Fruit fly (Drosophila melanogaster) whole organism, embryonic: ENCODE data around the gene CG1628.
A peak's percentile ranks its signal among the peaks of the same experiment; 100 is the strongest.

ENCODE experiments used
- Asciz ChIP-seq: fragments of 200-800 bp; sonication (Bioruptor generic); optimal IDR thresholded peaks from 2 replicates; lab custom pipeline; 2017; ENCODE audit warnings: missing biosample characterization, mild to moderate bottlenecking, missing genetic modification characterization, missing genetic modification reagents
- Atf-2 ChIP-seq: fragments of 200-800 bp; sonication (Bioruptor generic); optimal IDR thresholded peaks from 2 replicates; lab custom pipeline; 2016; ENCODE audit warnings: missing biosample characterization, missing genetic modification characterization
- Atf6 ChIP-seq: fragments of 200-800 bp; sonication (Bioruptor generic); IDR thresholded peaks from 2 replicates; pipeline ENCODE4 v1.3.6; 2022; ENCODE audit warnings: missing biosample characterization, missing genetic modification characterization
- CG10366 ChIP-seq: fragments of 200-800 bp; sonication (Bioruptor generic); IDR thresholded peaks from 2 replicates; pipeline ENCODE4 v1.3.6; 2022; ENCODE audit warnings: missing biosample characterization, missing genetic modification characterization
- CG10565 ChIP-seq: fragments of 200-800 bp; sonication (Bioruptor generic); optimal IDR thresholded peaks from 3 replicates; lab custom pipeline; 2016; ENCODE audit warnings: missing biosample characterization, mild to moderate bottlenecking, missing genetic modification characterization
- CG10959 ChIP-seq: fragments of 200-800 bp; sonication (Bioruptor generic); IDR thresholded peaks from 2 replicates; pipeline ENCODE4 v1.3.6; 2022; ENCODE audit warnings: missing biosample characterization, missing genetic modification characterization
- CG12104 ChIP-seq: fragments of 200-800 bp; sonication (Bioruptor generic); optimal IDR thresholded peaks from 3 replicates; lab custom pipeline; 2016; ENCODE audit warnings: missing biosample characterization, missing genetic modification characterization
- CG13775 ChIP-seq: fragments of 200-800 bp; sonication (Bioruptor generic); optimal IDR thresholded peaks from 3 replicates; lab custom pipeline; 2017; ENCODE audit warnings: missing biosample characterization, mild to moderate bottlenecking, missing genetic modification characterization
- CG13894 ChIP-seq: fragments of 200-800 bp; sonication (Bioruptor generic); optimal IDR thresholded peaks from 3 replicates; lab custom pipeline; 2018; ENCODE audit warnings: missing biosample characterization, mild to moderate bottlenecking, missing genetic modification characterization, moderate library complexity
- CG16813 ChIP-seq: fragments of 200-800 bp; sonication (Bioruptor generic); IDR thresholded peaks from 3 replicates; pipeline ENCODE4 v1.3.6; 2022; ENCODE audit warnings: missing biosample characterization, missing genetic modification characterization; ENCODE audit not compliant: partially characterized antibody
- CG17829 ChIP-seq: fragments of 200-800 bp; optimal IDR thresholded peaks from 2 replicates; lab custom pipeline; 2019; ENCODE audit warnings: missing biosample characterization, mild to moderate bottlenecking, missing genetic modification characterization, moderate library complexity
- CG2889 ChIP-seq: fragments of 200-800 bp; sonication (Bioruptor generic); IDR thresholded peaks from 3 replicates; pipeline ENCODE4 v1.3.6; 2022; ENCODE audit warnings: missing biosample characterization, missing genetic modification characterization
- CG31224 ChIP-seq: fragments of 200-800 bp; sonication (Bioruptor generic); IDR thresholded peaks from 2 replicates; pipeline ENCODE4 v1.3.6; 2022; ENCODE audit warnings: missing biosample characterization, missing genetic modification characterization
- CG3407 ChIP-seq: fragments of 200-800 bp; sonication (Bioruptor generic); optimal IDR thresholded peaks from 2 replicates; lab custom pipeline; 2018; ENCODE audit warnings: missing biosample characterization, mild to moderate bottlenecking, missing genetic modification characterization
- CG3995 ChIP-seq: fragments of 200-800 bp; sonication (Bioruptor generic); optimal IDR thresholded peaks from 3 replicates; lab custom pipeline; 2016; ENCODE audit warnings: missing biosample characterization, missing genetic modification characterization
- CG4424 ChIP-seq: fragments of 200-800 bp; sonication (Bioruptor generic); optimal IDR thresholded peaks from 3 replicates; lab custom pipeline; 2016; ENCODE audit warnings: missing biosample characterization, missing genetic modification characterization
- CG8388 ChIP-seq: fragments of 200-800 bp; sonication (Bioruptor generic); optimal IDR thresholded peaks from 2 replicates; lab custom pipeline; 2019; ENCODE audit warnings: missing biosample characterization, mild to moderate bottlenecking, missing genetic modification characterization, moderate library complexity
- CG8924 ChIP-seq: fragments of 200-800 bp; optimal IDR thresholded peaks from 3 replicates; lab custom pipeline; 2019; ENCODE audit warnings: missing biosample characterization, mild to moderate bottlenecking, missing genetic modification characterization, moderate library complexity
- CG9437 ChIP-seq: fragments of 200-800 bp; sonication (Bioruptor generic); optimal IDR thresholded peaks from 2 replicates; lab custom pipeline; 2018; ENCODE audit warnings: missing biosample characterization, mild to moderate bottlenecking, missing genetic modification characterization
- CG9817 ChIP-seq: fragments of 200-800 bp; sonication (Bioruptor generic); optimal IDR thresholded peaks from 2 replicates; lab custom pipeline; 2018; ENCODE audit warnings: missing biosample characterization, mild to moderate bottlenecking, missing genetic modification characterization, moderate library complexity
- CHES-1-like ChIP-seq: fragments of 200-800 bp; sonication (Bioruptor generic); optimal IDR thresholded peaks from 2 replicates; lab custom pipeline; 2016; ENCODE audit warnings: missing biosample characterization, missing genetic modification characterization
- Chrac-16 ChIP-seq: fragments of 200-800 bp; sonication (Bioruptor generic); optimal IDR thresholded peaks from 3 replicates; lab custom pipeline; 2016; ENCODE audit warnings: missing biosample characterization, missing genetic modification characterization
- Dip2 ChIP-seq: fragments of 200-800 bp; sonication (Bioruptor generic); IDR thresholded peaks from 2 replicates; pipeline ENCODE4 v1.3.6; 2022; ENCODE audit warnings: missing biosample characterization, missing genetic modification characterization
- Dip3 ChIP-seq: fragments of 200-800 bp; sonication (Bioruptor generic); optimal IDR thresholded peaks from 3 replicates; lab custom pipeline; 2016; ENCODE audit warnings: missing biosample characterization, missing genetic modification characterization
- Fer2 ChIP-seq: fragments of 200-800 bp; sonication (Bioruptor generic); optimal IDR thresholded peaks from 2 replicates; lab custom pipeline; 2018; ENCODE audit warnings: missing biosample characterization, mild to moderate bottlenecking, missing genetic modification characterization, moderate library complexity
- Gug ChIP-seq: fragments of 200-800 bp; sonication (Bioruptor generic); IDR thresholded peaks from 4 replicates; pipeline ENCODE4 v1.3.6; 2022; ENCODE audit warnings: missing biosample characterization, missing genetic modification characterization
- Hand ChIP-seq: fragments of 200-800 bp; sonication (Bioruptor generic); optimal IDR thresholded peaks from 2 replicates; lab custom pipeline; 2017; ENCODE audit warnings: mild to moderate bottlenecking, missing biosample characterization, missing genetic modification reagents, missing genetic modification characterization
- HmgD ChIP-seq: fragments of 200-800 bp; sonication (Bioruptor generic); optimal IDR thresholded peaks from 3 replicates; lab custom pipeline; 2016; ENCODE audit warnings: missing biosample characterization, missing genetic modification characterization
- Hr51 ChIP-seq, 2 experiments: fragments of 200-800 bp; sonication (Bioruptor generic); optimal IDR thresholded peaks; 2 replicates in 1 of 2; 3 replicates in 1 of 2; lab custom pipeline; 2016 to 2018; ENCODE audit warnings: missing biosample characterization in 2 of 2, missing genetic modification characterization in 2 of 2, mild to moderate bottlenecking in 1 of 2, moderate library complexity in 1 of 2
- Kr ChIP-seq: fragments of 200-800 bp; sonication (Bioruptor generic); optimal IDR thresholded peaks from 2 replicates; lab custom pipeline; 2017; ENCODE audit warnings: missing biosample characterization, mild to moderate bottlenecking, missing genetic modification characterization
- MBD-R2 ChIP-seq: fragments of 200-800 bp; sonication (Bioruptor generic); IDR thresholded peaks from 2 replicates; pipeline ENCODE4 v1.3.6; 2022; ENCODE audit warnings: missing biosample characterization, missing genetic modification characterization
- MESR4 ChIP-seq: fragments of 200-800 bp; sonication (Bioruptor generic); optimal IDR thresholded peaks from 2 replicates; lab custom pipeline; 2018; ENCODE audit warnings: missing biosample characterization, mild to moderate bottlenecking, missing genetic modification characterization, moderate library complexity
- Nf-YA ChIP-seq: fragments of 200-800 bp; sonication (Bioruptor generic); IDR thresholded peaks from 2 replicates; pipeline ENCODE4 v1.3.6; 2022; ENCODE audit warnings: missing biosample characterization, missing genetic modification characterization
- PHDP ChIP-seq: fragments of 200-800 bp; sonication (Bioruptor generic); optimal IDR thresholded peaks from 3 replicates; lab custom pipeline; 2018; ENCODE audit warnings: missing biosample characterization, mild to moderate bottlenecking, missing genetic modification characterization, moderate library complexity
- Pdp1 ChIP-seq, 2 experiments: fragments of 200-800 bp; sonication (Bioruptor generic); optimal IDR thresholded peaks; 3 replicates each; lab custom pipeline; 2016; ENCODE audit warnings: missing biosample characterization in 2 of 2, missing genetic modification characterization in 2 of 2, mild to moderate bottlenecking in 1 of 2, moderate library complexity in 1 of 2
- Sox102F ChIP-seq: fragments of 200-800 bp; sonication (Bioruptor generic); optimal IDR thresholded peaks from 2 replicates; lab custom pipeline; 2018; ENCODE audit warnings: missing biosample characterization, mild to moderate bottlenecking, missing genetic modification characterization, moderate library complexity
- TFAM ChIP-seq: fragments of 200-800 bp; sonication (Bioruptor generic); optimal IDR thresholded peaks from 2 replicates; lab custom pipeline; 2017; ENCODE audit warnings: missing biosample characterization, missing genetic modification characterization, inconsistent platforms
- Trl ChIP-seq, 3 experiments: fragments of >200 bp in 2 of 3; fragments of 200-800 bp in 1 of 3; sonication (Bioruptor generic) in 1 of 3; optimal IDR thresholded peaks; 2 replicates in 1 of 3; 3 replicates in 2 of 3; lab custom pipeline; 2016 to 2017; ENCODE audit warnings: missing biosample characterization in 1 of 3, missing genetic modification characterization in 1 of 3
- Xrp1 ChIP-seq: fragments of 200-800 bp; sonication (Bioruptor generic); IDR thresholded peaks from 2 replicates; pipeline ENCODE4 v1.3.6; 2022; ENCODE audit warnings: missing biosample characterization, missing genetic modification characterization
- al ChIP-seq: fragments of 200-800 bp; sonication (Bioruptor generic); IDR thresholded peaks from 2 replicates; pipeline ENCODE4 v1.3.6; 2022; ENCODE audit warnings: missing biosample characterization, missing genetic modification characterization
- danr ChIP-seq: fragments of 200-800 bp; sonication (Bioruptor generic); IDR thresholded peaks from 2 replicates; pipeline ENCODE4 v1.3.6; 2022; ENCODE audit warnings: missing biosample characterization, missing genetic modification characterization
- dimm ChIP-seq: fragments of 200-800 bp; sonication (Bioruptor generic); IDR thresholded peaks from 2 replicates; pipeline ENCODE4 v1.3.6; 2022; ENCODE audit warnings: missing biosample characterization, missing genetic modification characterization
- dmrt99B ChIP-seq: fragments of 200-800 bp; sonication (Bioruptor generic); optimal IDR thresholded peaks from 2 replicates; lab custom pipeline; 2018; ENCODE audit warnings: missing biosample characterization, mild to moderate bottlenecking, missing genetic modification characterization, moderate library complexity
- dysf ChIP-seq: fragments of 200-800 bp; sonication (Bioruptor generic); IDR thresholded peaks from 3 replicates; pipeline ENCODE4 v1.3.6; 2022; ENCODE audit warnings: missing biosample characterization, missing genetic modification characterization
- ems ChIP-seq: fragments of 200-800 bp; sonication (Bioruptor generic); optimal IDR thresholded peaks from 3 replicates; lab custom pipeline; 2016; ENCODE audit warnings: missing biosample characterization, missing genetic modification characterization
- her ChIP-seq: fragments of 200-800 bp; sonication (Bioruptor generic); optimal IDR thresholded peaks from 2 replicates; lab custom pipeline; 2016; ENCODE audit warnings: missing biosample characterization, missing genetic modification characterization
- lov ChIP-seq, 2 experiments: fragments of 200-800 bp in 1 of 2; fragments of >200 bp in 1 of 2; sonication (Bioruptor generic) in 1 of 2; IDR thresholded peaks in 1 of 2; optimal IDR thresholded peaks in 1 of 2; 2 replicates in 1 of 2; 3 replicates in 1 of 2; pipeline versions ENCODE4 v1.3.6 to Lab custom; 2017 to 2022; ENCODE audit warnings: missing biosample characterization in 1 of 2, missing genetic modification characterization in 1 of 2
- run ChIP-seq: fragments of 200-800 bp; sonication (Bioruptor generic); optimal IDR thresholded peaks from 3 replicates; lab custom pipeline; 2018; ENCODE audit warnings: missing biosample characterization, mild to moderate bottlenecking, missing genetic modification characterization
- sd ChIP-seq: fragments of 200-800 bp; sonication (Bioruptor generic); optimal IDR thresholded peaks from 3 replicates; lab custom pipeline; 2018; ENCODE audit warnings: missing biosample characterization, mild to moderate bottlenecking, missing genetic modification characterization, moderate library complexity
- sug ChIP-seq: fragments of 200-800 bp; optimal IDR thresholded peaks from 2 replicates; lab custom pipeline; 2019; ENCODE audit warnings: missing biosample characterization, mild to moderate bottlenecking, missing genetic modification characterization, moderate library complexity

The CG1628 gene

DNA sequence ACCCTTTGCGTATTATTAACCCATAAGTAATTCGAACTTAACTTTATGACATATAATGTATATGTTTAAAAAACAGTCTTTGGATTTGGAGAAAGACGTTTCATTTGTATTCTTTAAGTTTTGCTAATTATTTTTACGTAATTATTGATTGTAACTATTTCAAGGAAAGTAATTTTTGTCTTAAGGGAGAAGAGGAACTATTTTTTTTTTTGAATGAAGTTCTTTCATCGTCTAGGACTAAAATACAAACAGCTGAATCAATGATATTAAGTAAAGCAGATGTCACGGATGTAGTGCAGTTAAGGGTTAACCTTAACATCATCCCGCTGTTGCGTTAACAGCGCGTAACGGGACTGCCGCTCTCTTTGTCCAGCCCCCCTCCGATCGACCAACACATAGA is 26.4 kb upstream of the CG1628 start (continued):
- TF ChIP-seq CG9437 (GFP tag; lab: Kevin White, UChicago) (peak; percentile 44), Hand (GFP tag; lab: Kevin White, UChicago) (peak; percentile 57), CHES-1-like (GFP tag; lab: Kevin White, UChicago) (no peak), Gug (GFP tag; lab: Robert Waterston, UW) (no peak), CG8388 (GFP tag; lab: Kevin White, UChicago) (peak; percentile 40), Kr (GFP tag; lab: Kevin White, UChicago) (no peak), TFAM (GFP tag; lab: Kevin White, UChicago) (no peak), Asciz (peak; percentile 9), Dip3 (GFP tag; lab: Kevin White, UChicago) (peak; percentile 12), PHDP (tag; lab: Kevin White, UChicago) (peak; percentile 54), dysf (peak; percentile 53; the same call in 1 of the 3 replicates), Xrp1 (GFP tag; lab: Robert Waterston, UW) (peak; percentile 32; the same call in 1 of the 2 replicates), CG17829 (tag; lab: Kevin White, UChicago) (peak; percentile 4), sd (tag; lab: Kevin White, UChicago) (no peak), ems (GFP tag; lab: Kevin White, UChicago) (peak; percentile 20), Fer2 (no peak), CG10959 (GFP tag; lab: Robert Waterston, UW) (no peak), CG4424 (GFP tag; lab: Kevin White, UChicago) (peak; percentile 34), Nf-YA (GFP tag; lab: Robert Waterston, UW) (no peak), dmrt99B (tag; lab: Kevin White, UChicago) (peak; percentile 62), CG3995 (GFP tag; lab: Kevin White, UChicago) (no peak), MBD-R2 (GFP tag; lab: Robert Waterston, UW) (no peak), her (GFP tag; lab: Kevin White, UChicago) (no peak), Trl (optimal IDR thresholded peaks at IDR 0.05; lab: Kevin White, UChicago) (no peak), Trl (GFP tag; optimal IDR thresholded peaks at IDR 0.05; lab: Kevin White, UChicago) (peak; percentile 45), HmgD (GFP tag; lab: Kevin White, UChicago) (no peak), Pdp1 (GFP tag; optimal IDR thresholded peaks at IDR 0.05; lab: Kevin White, UChicago) (peak in 1 of 2 experiments; percentile 25), Atf6 (GFP tag; lab: Robert Waterston, UW) (0 out of 2 replicates have a peak, but pooled peaks have one; percentile 13), al (no peak), CG10366 (GFP tag; lab: Robert Waterston, UW) (no peak), Atf-2 (GFP tag; lab: Kevin White, UChicago) (peak; percentile 16), dimm (GFP tag; lab: Robert Waterston, UW) (no peak), MESR4 (GFP tag; lab: Kevin White, UChicago) (no peak), CG12104 (GFP tag; lab: Kevin White, UChicago) (peak; percentile 14), CG13894 (tag; lab: Kevin White, UChicago) (peak; percentile 16), CG2889 (GFP tag; lab: Robert Waterston, UW) (no peak), CG13775 (GFP tag; lab: Kevin White, UChicago) (peak; percentile 44), run (no peak), CG3407 (GFP tag; lab: Kevin White, UChicago) (no peak), danr (GFP tag; lab: Robert Waterston, UW) (no peak), Dip2 (GFP tag; lab: Robert Waterston, UW) (no peak), Hr51 (GFP tag; optimal IDR thresholded peaks at IDR 0.05; lab: Kevin White, UChicago) (peak in 1 of 2 experiments; percentile 63), Chrac-16 (GFP tag; lab: Kevin White, UChicago) (peak; percentile 5), CG9817 (tag; lab: Kevin White, UChicago) (peak; percentile 11), lov (optimal IDR thresholded peaks at IDR 0.05; lab: Kevin White, UChicago) (no peak), lov (GFP tag; IDR thresholded peaks at IDR 0.05; lab: Robert Waterston, UW) (no peak), sug (no peak), CG10565 (GFP tag; lab: Kevin White, UChicago) (no peak), CG8924 (tag; lab: Kevin White, UChicago) (peak; percentile 47), CG16813 (no peak), CG31224 (GFP tag; lab: Robert Waterston, UW) (0 out of 2 replicates have a peak, but pooled peaks have one; percentile 10), Sox102F (GFP tag; lab: Kevin White, UChicago) (peak; percentile 43)
